Worm (Caenorhabditis elegans) whole organism, late embryonic: ENCODE data around the gene asp-14.

Experiments used
- F13H6.1 ChIP-seq: sonication (generic microtip); optimal IDR thresholded peaks from 2 replicates; lab custom pipeline; 2016; ENCODE audit warnings: missing genetic modification characterization, missing compliant biosample characterization
- T23F11.4 ChIP-seq: fragments of 200-800 bp; sonication (Bioruptor generic); optimal IDR thresholded peaks from 2 replicates; lab custom pipeline; 2018; ENCODE audit warnings: mild to moderate bottlenecking, missing genetic modification characterization, missing compliant biosample characterization
- ahr-1 ChIP-seq: sonication (generic microtip); optimal IDR thresholded peaks from 2 replicates; lab custom pipeline; 2016; ENCODE audit warnings: missing genetic modification characterization, missing compliant biosample characterization
- ceh-14 ChIP-seq: sonication (generic microtip); optimal IDR thresholded peaks from 2 replicates; lab custom pipeline; 2016; ENCODE audit warnings: missing genotype, missing genetic modification characterization, missing compliant biosample characterization
- ceh-18 ChIP-seq: sonication (generic microtip); optimal IDR thresholded peaks from 2 replicates; lab custom pipeline; 2016; ENCODE audit warnings: missing genetic modification characterization, missing compliant biosample characterization
- ceh-22 ChIP-seq: sonication (generic microtip); optimal IDR thresholded peaks from 2 replicates; lab custom pipeline; 2017; ENCODE audit warnings: missing biosample characterization, missing genetic modification characterization
- ceh-30 ChIP-seq: fragments of 150-350 bp; optimal IDR thresholded peaks from 2 replicates; lab custom pipeline; 2014; ENCODE audit warnings: missing biosample characterization, missing genetic modification characterization
- ceh-31 ChIP-seq: sonication (generic microtip); optimal IDR thresholded peaks from 2 replicates; lab custom pipeline; 2016; ENCODE audit warnings: missing genetic modification characterization, missing compliant biosample characterization
- ceh-34 ChIP-seq: sonication (generic microtip); optimal IDR thresholded peaks from 2 replicates; lab custom pipeline; 2016; ENCODE audit warnings: mild to moderate bottlenecking, missing genetic modification characterization, missing compliant biosample characterization
- ceh-45 ChIP-seq: fragments of 200-800 bp; sonication (Bioruptor generic); IDR thresholded peaks from 2 replicates; pipeline ENCODE4 v1.3.6; 2022; ENCODE audit warnings: missing genetic modification reagents, missing genetic modification characterization, missing compliant biosample characterization
- ceh-48 ChIP-seq: sonication (generic microtip); optimal IDR thresholded peaks from 2 replicates; lab custom pipeline; 2016; ENCODE audit warnings: missing genetic modification characterization, inconsistent platforms, missing compliant biosample characterization
- ceh-9 ChIP-seq: sonication (generic microtip); optimal IDR thresholded peaks from 2 replicates; lab custom pipeline; 2016; ENCODE audit warnings: mild to moderate bottlenecking, missing genetic modification characterization, inconsistent platforms, missing compliant biosample characterization
- dmd-4 ChIP-seq: sonication (generic microtip); optimal IDR thresholded peaks from 2 replicates; lab custom pipeline; 2016; ENCODE audit warnings: borderline replicate concordance, missing genetic modification characterization, missing compliant biosample characterization
- elt-2 ChIP-seq: sonication (generic microtip); optimal IDR thresholded peaks from 2 replicates; lab custom pipeline; 2016; ENCODE audit warnings: missing genetic modification reagents, missing genetic modification characterization, missing compliant biosample characterization
- eyg-1 ChIP-seq: sonication (generic microtip); optimal IDR thresholded peaks from 2 replicates; lab custom pipeline; 2016; ENCODE audit warnings: missing genotype, missing genetic modification characterization, missing compliant biosample characterization
- fax-1 ChIP-seq: sonication (generic microtip); optimal IDR thresholded peaks from 2 replicates; lab custom pipeline; 2016; ENCODE audit warnings: missing genotype, missing genetic modification characterization, missing compliant biosample characterization
- gmeb-2 ChIP-seq: sonication (generic microtip); optimal IDR thresholded peaks from 2 replicates; lab custom pipeline; 2016; ENCODE audit warnings: missing genetic modification characterization, inconsistent platforms, missing compliant biosample characterization
- hlh-13 ChIP-seq: fragments of 200-800 bp; sonication (Bioruptor generic); optimal IDR thresholded peaks from 2 replicates; lab custom pipeline; 2018; ENCODE audit warnings: mild to moderate bottlenecking, missing genetic modification characterization, missing compliant biosample characterization
- hlh-15 ChIP-seq: sonication (generic microtip); optimal IDR thresholded peaks from 2 replicates; lab custom pipeline; 2016; ENCODE audit warnings: missing genetic modification characterization, missing compliant biosample characterization
- lim-6 ChIP-seq: sonication (generic microtip); optimal IDR thresholded peaks from 2 replicates; lab custom pipeline; 2016; ENCODE audit warnings: missing genetic modification characterization, missing compliant biosample characterization
- lin-11 ChIP-seq: fragments of 200-800 bp; sonication (Bioruptor generic); optimal IDR thresholded peaks from 2 replicates; lab custom pipeline; 2018; ENCODE audit warnings: mild to moderate bottlenecking, missing genetic modification characterization, missing compliant biosample characterization
- nfya-1 ChIP-seq: sonication (generic microtip); optimal IDR thresholded peaks from 2 replicates; lab custom pipeline; 2017; ENCODE audit warnings: missing genetic modification characterization, mild to moderate bottlenecking, missing compliant biosample characterization, antibody characterized with exemption, moderate library complexity
- nhr-11 ChIP-seq: fragments of 150-350 bp; optimal IDR thresholded peaks from 2 replicates; lab custom pipeline; 2014; ENCODE audit warnings: missing biosample characterization, missing genetic modification characterization
- nhr-232 ChIP-seq: sonication (generic microtip); optimal IDR thresholded peaks from 2 replicates; lab custom pipeline; 2016; ENCODE audit warnings: missing genetic modification characterization, missing compliant biosample characterization
- npax-4 ChIP-seq: sonication (generic microtip); optimal IDR thresholded peaks from 2 replicates; lab custom pipeline; 2016; ENCODE audit warnings: missing genetic modification characterization, missing compliant biosample characterization
- odd-2 ChIP-seq: sonication (generic microtip); optimal IDR thresholded peaks from 2 replicates; lab custom pipeline; 2017; ENCODE audit warnings: antibody characterized with exemption, mild to moderate bottlenecking, missing genetic modification characterization, missing compliant biosample characterization
- pat-9 ChIP-seq: fragments of 200-800 bp; sonication (Bioruptor generic); optimal IDR thresholded peaks from 2 replicates; lab custom pipeline; 2018; ENCODE audit warnings: mild to moderate bottlenecking, missing genetic modification characterization, moderate library complexity, missing compliant biosample characterization
- pax-1 ChIP-seq: fragments of 150-350 bp; optimal IDR thresholded peaks from 2 replicates; lab custom pipeline; 2014; ENCODE audit warnings: missing biosample characterization, missing genetic modification characterization
- pros-1 ChIP-seq: fragments of 150-350 bp; optimal IDR thresholded peaks from 2 replicates; lab custom pipeline; 2014; ENCODE audit warnings: missing biosample characterization, missing genetic modification reagents, missing genetic modification characterization
- ref-2 ChIP-seq: sonication (generic microtip); optimal IDR thresholded peaks from 2 replicates; lab custom pipeline; 2016; ENCODE audit warnings: missing genetic modification characterization, missing compliant biosample characterization
- rnt-1 ChIP-seq: sonication (generic microtip); optimal IDR thresholded peaks from 2 replicates; lab custom pipeline; 2016; ENCODE audit warnings: missing genetic modification characterization, missing compliant biosample characterization
- sox-4 ChIP-seq: sonication (generic microtip); optimal IDR thresholded peaks from 2 replicates; lab custom pipeline; 2017; ENCODE audit warnings: mild to moderate bottlenecking, missing genetic modification characterization, inconsistent platforms, missing compliant biosample characterization
- syd-9 ChIP-seq: sonication (generic microtip); optimal IDR thresholded peaks from 2 replicates; lab custom pipeline; 2016; ENCODE audit warnings: mild to moderate bottlenecking, missing genetic modification characterization, moderate library complexity, missing compliant biosample characterization
- tbx-7 ChIP-seq: sonication (generic microtip); optimal IDR thresholded peaks from 2 replicates; lab custom pipeline; 2016; ENCODE audit warnings: missing genotype, missing genetic modification characterization, missing compliant biosample characterization
- ttx-3 ChIP-seq: sonication (generic microtip); optimal IDR thresholded peaks from 2 replicates; lab custom pipeline; 2016; ENCODE audit warnings: missing genetic modification reagents, missing genetic modification characterization, missing compliant biosample characterization
- unc-3 ChIP-seq, 2 experiments: fragments of 200-800 bp in 1 of 2; sonication (Bioruptor generic) in 1 of 2; sonication (generic microtip) in 1 of 2; conservative IDR thresholded peaks in 1 of 2; optimal IDR thresholded peaks in 1 of 2; 2 replicates each; pipeline versions ENCODE4 v1.3.6 to Lab custom; 2016 to 2022; ENCODE audit warnings: missing compliant biosample characterization in 2 of 2, missing genetic modification characterization in 2 of 2, missing genetic modification reagents in 1 of 2
- unc-42 ChIP-seq: sonication (generic microtip); optimal IDR thresholded peaks from 2 replicates; lab custom pipeline; 2016; ENCODE audit warnings: missing genotype, missing genetic modification characterization, missing compliant biosample characterization
- unc-55 ChIP-seq: sonication (generic microtip); optimal IDR thresholded peaks from 2 replicates; lab custom pipeline; 2017; ENCODE audit warnings: missing biosample characterization, missing genetic modification reagents, missing genetic modification characterization
- unc-86 ChIP-seq: sonication (generic microtip); optimal IDR thresholded peaks from 2 replicates; lab custom pipeline; 2016; ENCODE audit warnings: missing genetic modification characterization, missing compliant biosample characterization
- zip-5 ChIP-seq: sonication (generic microtip); optimal IDR thresholded peaks from 2 replicates; lab custom pipeline; 2016; ENCODE audit warnings: missing genetic modification characterization, missing compliant biosample characterization

asp-14 gene

DNA sequence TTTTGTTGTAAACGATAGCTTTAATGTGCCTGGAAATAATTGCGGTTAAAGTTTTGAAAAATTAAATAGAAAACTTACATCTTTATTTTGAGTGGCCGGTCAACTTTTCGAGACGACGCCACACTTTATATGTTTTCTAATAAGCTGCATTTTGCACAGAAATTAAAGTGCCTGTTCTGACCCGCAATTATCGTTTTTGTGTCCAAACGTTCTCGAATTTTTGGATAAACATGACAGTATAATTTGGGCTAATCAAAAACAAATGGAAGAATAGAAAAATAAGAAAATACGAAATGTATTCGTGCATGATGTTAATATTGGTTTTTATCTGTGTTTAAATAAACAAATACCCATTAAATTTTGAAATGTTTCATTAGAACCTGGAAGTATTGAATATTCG is 25.8 kb downstream of the asp-14 start, which contains the start of gene K10C2.12:
Gene K10C2.12 (minus strand): TSS at position 101 of the 400 bp plus-strand sequence.
- TF ChIP-seq ahr-1 (tag; lab: Kevin White, UChicago) (no peak), ceh-48 (no peak), unc-55 (no peak), eyg-1 (tag; lab: Kevin White, UChicago) (no peak), ceh-30 (no peak), odd-2 (tag; lab: Kevin White, UChicago) (no peak), gmeb-2 (tag; lab: Kevin White, UChicago) (no peak), fax-1 (tag; lab: Kevin White, UChicago) (no peak), ttx-3 (tag; lab: Kevin White, UChicago) (no peak), ceh-22 (no peak)

DNA sequence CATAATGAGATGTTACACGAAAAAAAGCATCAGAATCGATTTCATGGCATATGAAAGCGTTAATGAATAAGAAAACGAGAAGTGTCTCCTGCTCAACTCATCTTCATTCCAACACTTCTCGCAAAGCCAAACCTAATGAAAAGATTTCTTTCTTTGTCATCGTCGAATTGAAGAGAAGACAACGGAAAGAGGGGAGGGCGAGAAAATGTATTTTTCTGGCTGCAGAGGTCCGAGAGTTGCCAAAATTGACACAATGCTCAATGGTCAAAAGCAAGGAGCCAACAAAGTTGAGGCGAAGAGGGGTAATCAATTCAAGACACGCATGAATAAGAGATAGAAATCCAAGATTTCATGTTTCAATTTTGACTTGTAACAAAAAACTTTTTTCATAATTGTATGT is 27.4 kb downstream of the asp-14 start:
- peak; percentile 81 for TF ChIP-seq unc-42
- TF ChIP-seq sox-4: no peak
- no peak for TF ChIP-seq tbx-7 (tag; lab: Kevin White, UChicago)

DNA sequence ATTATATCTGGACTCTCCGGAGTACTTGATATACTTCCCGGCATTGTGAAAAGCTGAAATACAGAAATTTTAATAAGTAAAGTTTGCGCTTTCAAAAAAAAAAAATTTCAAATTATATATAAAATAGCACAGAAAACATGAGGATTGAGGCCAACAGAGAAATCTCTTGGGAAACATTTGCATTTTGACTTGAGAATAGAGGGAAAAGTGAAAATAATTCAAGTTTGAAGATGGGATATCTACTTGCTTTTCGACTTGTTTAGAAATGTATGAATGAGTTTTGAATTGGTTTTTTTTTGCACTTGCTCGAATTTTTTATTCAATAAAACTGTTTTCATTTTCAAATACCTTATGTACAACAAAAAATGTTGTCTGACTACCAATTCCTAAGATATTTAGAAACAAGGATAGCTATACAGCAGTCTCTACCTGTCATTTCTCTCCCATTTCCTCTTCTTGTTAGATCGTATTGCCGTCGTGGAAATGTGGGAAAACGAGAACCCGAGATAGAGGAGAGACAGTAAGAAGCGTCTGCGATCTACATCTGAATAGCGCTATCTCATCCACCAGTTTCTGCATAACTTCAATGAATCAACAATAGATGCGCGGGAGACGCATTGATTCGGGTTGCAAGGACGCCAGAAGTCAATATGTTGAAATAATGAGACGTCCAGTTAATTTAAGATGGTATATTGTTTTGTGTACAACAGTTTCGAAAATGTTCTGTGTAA is 29.9 kb downstream of the asp-14 start, which contains the start of gene T22E5.6:
Gene T22E5.6 (minus strand): TSS at position 51 of the 731 bp plus-strand sequence.
- TF ChIP-seq odd-2 (tag; lab: Kevin White, UChicago) (no peak), unc-55 (no peak), hlh-13 (GFP tag; lab: Kevin White, UChicago) (no peak)

DNA sequence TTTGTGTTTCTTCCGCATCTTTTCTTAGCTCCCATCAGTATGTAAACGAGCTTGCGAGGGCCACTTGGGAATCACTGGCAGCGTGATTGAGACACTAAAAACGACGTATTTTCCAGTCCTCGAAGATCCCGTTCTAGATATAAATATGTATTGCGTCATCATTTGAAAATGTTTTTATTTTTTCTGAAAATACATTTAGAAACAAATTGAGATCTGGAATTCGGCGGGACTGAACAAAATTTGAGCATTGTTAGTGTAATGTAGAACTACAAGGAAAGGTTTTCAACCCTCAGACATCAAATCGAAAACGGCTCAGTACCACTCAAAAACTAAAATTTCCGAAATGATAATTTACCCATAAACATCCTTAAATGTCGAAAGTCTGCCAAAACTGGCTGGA is 32.9 kb downstream of the asp-14 start:
- TF ChIP-seq hlh-15 (tag; lab: Kevin White, UChicago) (no peak), ref-2 (no peak), unc-3 (GFP tag; conservative IDR thresholded peaks at IDR 0.05; lab: Robert Waterston, UW) (no peak), unc-3 (tag; optimal IDR thresholded peaks at IDR 0.05; lab: Kevin White, UChicago) (no peak)

DNA sequence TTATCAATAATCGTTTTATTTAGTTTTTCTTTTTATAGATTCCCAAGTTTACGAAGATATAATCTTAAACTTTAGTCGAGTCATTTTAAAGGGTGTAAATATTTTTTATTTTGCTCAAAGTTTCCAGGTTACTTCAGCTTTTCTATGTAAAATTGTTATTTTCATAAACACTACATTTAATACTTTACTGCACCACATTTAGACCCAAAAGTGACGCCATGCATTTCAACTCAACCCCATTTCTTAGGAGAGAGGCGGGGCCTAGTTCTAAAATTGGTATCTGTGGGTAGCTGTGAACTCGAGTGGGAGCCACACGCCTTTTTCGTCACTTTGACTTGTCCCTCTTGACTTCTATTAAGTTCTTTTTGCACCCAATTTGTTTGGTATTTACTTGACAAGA is 33.9 kb downstream of the asp-14 start, which contains the start of gene T22E5.1:
Gene T22E5.1 (plus strand): TSS at position 301 of the 400 bp plus-strand sequence.
- TF ChIP-seq nfya-1 (tag; lab: Kevin White, UChicago): no peak
- TF ChIP-seq, all 69 proteins: peak for 0

DNA sequence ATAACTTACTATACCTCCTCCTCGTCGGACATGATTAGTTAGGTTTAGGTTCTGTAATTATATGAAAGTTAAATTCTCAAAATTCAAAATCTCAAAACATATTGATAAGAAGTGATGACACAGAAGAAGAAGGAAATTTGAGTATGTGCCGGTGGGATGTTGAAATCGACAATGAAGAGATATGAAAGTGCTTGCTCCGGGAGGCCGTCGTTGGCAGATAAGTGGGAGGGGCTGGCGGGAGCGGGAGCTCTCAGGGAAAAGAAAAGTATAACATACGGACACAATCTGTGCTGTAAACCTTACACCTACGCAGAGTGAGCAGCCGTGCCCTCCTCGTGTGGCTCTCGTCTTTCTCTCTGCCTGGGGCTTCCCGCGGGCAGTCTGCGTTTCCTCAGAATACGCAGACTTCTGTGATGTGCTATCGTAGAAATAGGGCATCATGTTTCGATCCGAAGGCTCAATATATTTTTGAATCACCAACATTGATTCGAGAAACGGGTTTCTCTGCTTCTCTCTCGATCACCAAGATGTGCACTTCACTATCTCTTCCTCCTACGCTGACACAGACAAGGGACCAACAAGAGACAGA is 36.2 kb downstream of the asp-14 start, which contains the start of gene mup-2:
Gene mup-2 (minus strand): TSS at position 51 of the 589 bp plus-strand sequence.
- TF ChIP-seq ceh-14 (tag; lab: Kevin White, UChicago) (peak; percentile 24), T23F11.4 (GFP tag; lab: Kevin White, UChicago) (no peak), pros-1 (no peak), zip-5 (tag; lab: Kevin White, UChicago) (no peak), ttx-3 (tag; lab: Kevin White, UChicago) (no peak), gmeb-2 (tag; lab: Kevin White, UChicago) (no peak), ceh-30 (no peak), nfya-1 (tag; lab: Kevin White, UChicago) (peak; percentile 19), ceh-9 (tag; lab: Kevin White, UChicago) (no peak), nhr-11 (tag; lab: Kevin White, UChicago) (no peak), elt-2 (tag; lab: Kevin White, UChicago) (no peak), F13H6.1 (tag; lab: Kevin White, UChicago) (peak; percentile 15), ceh-48 (no peak), npax-4 (tag; lab: Kevin White, UChicago) (no peak), ceh-34 (tag; lab: Kevin White, UChicago) (peak; percentile 74), pat-9 (tag; lab: Kevin White, UChicago) (peak; percentile 45), dmd-4 (tag; lab: Kevin White, UChicago) (no peak), lim-6 (tag; lab: Kevin White, UChicago) (no peak), pax-1 (no peak), rnt-1 (tag; lab: Kevin White, UChicago) (peak; percentile 43), unc-86 (no peak), hlh-13 (GFP tag; lab: Kevin White, UChicago) (no peak), ceh-22 (no peak), nhr-232 (tag; lab: Kevin White, UChicago) (no peak), syd-9 (tag; lab: Kevin White, UChicago) (peak; percentile 32), ceh-45 (no peak), ceh-18 (tag; lab: Kevin White, UChicago) (peak; percentile 89), lin-11 (tag; lab: Kevin White, UChicago) (no peak), ceh-31 (tag; lab: Kevin White, UChicago) (no peak)
